Fruit fly (Drosophila melanogaster): ENCODE measurements around the gene CG17991.
A peak's percentile ranks its signal among the peaks of the same experiment; 100 is the strongest.

The CG17991 gene

dm6 chr3R:27281811-27282131 is 40.7 kb downstream of the CG17991 start (continued):
- TF ChIP-seq CG2199 (GFP tag; IDR thresholded peaks at IDR 0.05) (0 out of 3 replicates have a peak, but pooled peaks have one; percentile 6), CG6854 (GFP tag; optimal IDR thresholded peaks at IDR 0.05) (no peak), HLH4C (GFP tag; IDR thresholded peaks at IDR 0.05; ENCODE audit: partially characterized antibody) (no peak), Meics (GFP tag; optimal IDR thresholded peaks at IDR 0.05) (no peak), Opbp (GFP tag; IDR thresholded peaks at IDR 0.05; ENCODE audit: partially characterized antibody) (0 out of 3 replicates have a peak, but pooled peaks have one; percentile 43), grn (GFP tag; optimal IDR thresholded peaks at IDR 0.05) (peak; percentile 26), CG13894 (tag; optimal IDR thresholded peaks at IDR 0.05) (peak; percentile 100), rib (GFP tag; IDR thresholded peaks at IDR 0.05) (no peak), BEAF-32 (GFP tag; optimal IDR thresholded peaks at IDR 0.05) (peak; percentile 17), sna (GFP tag; IDR thresholded peaks at IDR 0.05; ENCODE audit: partially characterized antibody) (no peak), CG6791 (GFP tag; IDR thresholded peaks at IDR 0.05; ENCODE audit: partially characterized antibody) (peak; percentile 47; the same call in 1 of the 3 replicates), Trl (optimal IDR thresholded peaks at IDR 0.05) (peak in 1 of 2 experiments; percentile 58), Trl (GFP tag; optimal IDR thresholded peaks at IDR 0.05) (no peak), gcm (GFP tag; optimal IDR thresholded peaks at IDR 0.05) (no peak)

dm6 chr3R:27282286-27282685 is 41.2 kb downstream of the CG17991 start, which contains the start of gene mrt:
TSS of gene mrt (minus strand) at chr3R:27282661.
- TF ChIP-seq CG4360 (GFP tag; IDR thresholded peaks at IDR 0.05) (no peak), CG17568 (GFP tag; optimal IDR thresholded peaks at IDR 0.05) (no peak), crol (GFP tag; IDR thresholded peaks at IDR 0.05) (no peak), esg (GFP tag; conservative IDR thresholded peaks at IDR 0.05) (peak; percentile 38), dm (GFP tag; optimal IDR thresholded peaks at IDR 0.05) (no peak), CG18262 (tag; optimal IDR thresholded peaks at IDR 0.05) (peak; percentile 34), CG4424 (GFP tag; optimal IDR thresholded peaks at IDR 0.05) (peak; percentile 57), HLH3B (GFP tag; IDR thresholded peaks at IDR 0.05) (0 out of 2 replicates have a peak, but pooled peaks have one; percentile 10), dmrt99B (tag; optimal IDR thresholded peaks at IDR 0.05) (peak; percentile 61), nmo (GFP tag; optimal IDR thresholded peaks at IDR 0.05) (peak; percentile 43), vnd (GFP tag; IDR thresholded peaks at IDR 0.05; ENCODE audit: partially characterized antibody) (no peak), dati (GFP tag; IDR thresholded peaks at IDR 0.05) (no peak), vfl (GFP tag; optimal IDR thresholded peaks at IDR 0.05) (peak; percentile 24), ATbp (GFP tag; optimal IDR thresholded peaks at IDR 0.05) (peak; percentile 11), hth (optimal IDR thresholded peaks at IDR 0.05) (no peak), pho (GFP tag; optimal IDR thresholded peaks at IDR 0.05) (peak; percentile 52), CG8924 (tag; optimal IDR thresholded peaks at IDR 0.05) (peak; percentile 52), Dfd (GFP tag; optimal IDR thresholded peaks at IDR 0.05) (no peak), CG31224 (GFP tag; IDR thresholded peaks at IDR 0.05) (no peak; the same call in 1 of the 2 replicates), gce (GFP tag; IDR thresholded peaks at IDR 0.05) (peak; percentile 29; the same call in 1 of the 3 replicates), fu2 (GFP tag; optimal IDR thresholded peaks at IDR 0.05) (peak; percentile 55), Sry-β (GFP tag; optimal IDR thresholded peaks at IDR 0.05) (no peak), CG11723 (GFP tag; optimal IDR thresholded peaks at IDR 0.05) (peak; percentile 15), CG14050 (GFP tag; IDR thresholded peaks at IDR 0.05) (peak; percentile 17; the same call in 2 of the 3 replicates), croc (GFP tag; conservative IDR thresholded peaks at IDR 0.05) (no peak), CG14860 (GFP tag; IDR thresholded peaks at IDR 0.05; ENCODE audit: partially characterized antibody) (no peak), CG1529 (GFP tag; optimal IDR thresholded peaks at IDR 0.05) (no peak), BEAF-32 (GFP tag; optimal IDR thresholded peaks at IDR 0.05) (no peak), hbn (GFP tag; IDR thresholded peaks at IDR 0.05; ENCODE audit: partially characterized antibody) (no peak), Xbp1 (GFP tag; optimal IDR thresholded peaks at IDR 0.05) (peak; percentile 45), Ets97D (GFP tag; optimal IDR thresholded peaks at IDR 0.05) (no peak), z (GFP tag; IDR thresholded peaks at IDR 0.05) (no peak), bigmax (GFP tag; optimal IDR thresholded peaks at IDR 0.05) (no peak), pb (GFP tag; optimal IDR thresholded peaks at IDR 0.05) (peak; percentile 20), ro (GFP tag; IDR thresholded peaks at IDR 0.05) (no peak), yki (optimal IDR thresholded peaks at IDR 0.05) (no peak), ind (GFP tag; optimal IDR thresholded peaks at IDR 0.05) (peak; percentile 54), bbx (GFP tag; IDR thresholded peaks at IDR 0.05; ENCODE audit: partially characterized antibody) (no peak)
